Worm (Caenorhabditis elegans) whole organism, L4 larva: ENCODE results near the gene his-62.

Experiments used
- aha-1 ChIP-seq: fragments of 150-350 bp; peaks from one replicate; lab custom pipeline; 2014; ENCODE audit warnings: missing biosample characterization, missing genetic modification characterization
- ama-1 ChIP-seq: fragments of 150-350 bp; optimal IDR thresholded peaks from 2 replicates; lab custom pipeline; 2014; ENCODE audit warnings: inconsistent platforms, mixed read lengths
- ceh-32 ChIP-seq: sonication (generic microtip); optimal IDR thresholded peaks from 2 replicates; lab custom pipeline; 2016; ENCODE audit warnings: mild to moderate bottlenecking, missing genetic modification characterization, missing compliant biosample characterization; ENCODE audit not compliant: poor library complexity
- lsy-2 ChIP-seq, 2 experiments: fragments of 150-350 bp in 1 of 2; sonication (generic microtip) in 1 of 2; optimal IDR thresholded peaks; 2 replicates each; lab custom pipeline; 2014 to 2017; ENCODE audit warnings: missing biosample characterization in 2 of 2, missing genetic modification characterization in 2 of 2
- madf-9 ChIP-seq: fragments of 200-800 bp; sonication (Bioruptor generic); conservative IDR thresholded peaks from 2 replicates; pipeline ENCODE4 v1.3.6; 2022; ENCODE audit warnings: missing genetic modification reagents, missing genetic modification characterization, missing compliant biosample characterization
- mdl-1 ChIP-seq, 2 experiments: fragments of 150-350 bp in 1 of 2; sonication (generic microtip) in 1 of 2; optimal IDR thresholded peaks; 2 replicates each; lab custom pipeline; 2014 to 2017; ENCODE audit warnings: missing biosample characterization in 2 of 2, missing genetic modification characterization in 2 of 2
- nhr-28 ChIP-seq: fragments of 150-350 bp; optimal IDR thresholded peaks from 2 replicates; lab custom pipeline; 2014; ENCODE audit warnings: missing biosample characterization, missing genetic modification characterization
- nhr-76 ChIP-seq: fragments of 150-350 bp; optimal IDR thresholded peaks from 2 replicates; lab custom pipeline; 2014; ENCODE audit warnings: missing biosample characterization, missing genetic modification characterization
- pqm-1 ChIP-seq: sonication (generic microtip); optimal IDR thresholded peaks from 2 replicates; lab custom pipeline; 2017; ENCODE audit warnings: missing biosample characterization, missing genetic modification characterization
- skn-1 ChIP-seq: fragments of 150-350 bp; optimal IDR thresholded peaks from 2 replicates; lab custom pipeline; 2014; ENCODE audit warnings: missing biosample characterization, missing genetic modification characterization
- snpc-4 ChIP-seq: fragments of 150-350 bp; optimal IDR thresholded peaks from 2 replicates; lab custom pipeline; 2014; ENCODE audit warnings: missing biosample characterization, missing genetic modification characterization
- unc-39 ChIP-seq: sonication (generic microtip); optimal IDR thresholded peaks from 2 replicates; lab custom pipeline; 2017; ENCODE audit warnings: missing biosample characterization, missing genetic modification characterization

ce11 chrIV:7508850-7509249 lies 22.5 kb downstream of the his-62 start:
- TF ChIP-seq unc-39 (tag; lab: Kevin White, UChicago): no peak
- TF ChIP-seq skn-1 (tag; lab: Kevin White, UChicago): no peak
- TF ChIP-seq pqm-1 (tag; lab: Kevin White, UChicago): no peak
- TF ChIP-seq nhr-28 (tag; lab: Kevin White, UChicago): no peak
- TF ChIP-seq snpc-4 (tag; lab: Kevin White, UChicago): no peak
- no peak for TF ChIP-seq madf-9
- no peak for TF ChIP-seq ama-1 (lab: Kevin White, UChicago)
- TF ChIP-seq mdl-1 (tag; optimal IDR thresholded peaks at IDR 0.05; lab: Kevin White, UChicago): no peak
- TF ChIP-seq ceh-32 (tag; lab: Kevin White, UChicago): no peak
- peak in 1 of 2 experiments; percentile 91 for TF ChIP-seq lsy-2 (tag; optimal IDR thresholded peaks at IDR 0.05; lab: Kevin White, UChicago)
- TF ChIP-seq aha-1 (tag; lab: Kevin White, UChicago): no peak
- no peak for TF ChIP-seq nhr-76 (tag; lab: Kevin White, UChicago)
